Worm (Caenorhabditis elegans) whole organism, L1 larva: ENCODE data around the gene rmd-1.

Experiments
- ces-1 ChIP-seq: fragments of 150-350 bp; optimal IDR thresholded peaks from 2 replicates; lab custom pipeline; 2014; ENCODE audit warnings: missing biosample characterization, missing genetic modification reagents, missing genetic modification characterization
- fos-1 ChIP-seq: fragments of 150-350 bp; optimal IDR thresholded peaks from 2 replicates; lab custom pipeline; 2014; ENCODE audit warnings: missing biosample characterization, missing genetic modification characterization
- lin-13 ChIP-seq: fragments of 150-350 bp; optimal IDR thresholded peaks from 2 replicates; lab custom pipeline; 2014; ENCODE audit warnings: missing biosample characterization, missing genetic modification reagents, missing genetic modification characterization
- snpc-4 ChIP-seq: fragments of 150-350 bp; optimal IDR thresholded peaks from 2 replicates; lab custom pipeline; 2014; ENCODE audit warnings: missing biosample characterization, missing genetic modification characterization
- tbx-2 ChIP-seq: sonication (generic microtip); optimal IDR thresholded peaks from 2 replicates; lab custom pipeline; 2016; ENCODE audit warnings: missing genetic modification characterization, missing compliant biosample characterization
- unc-62 ChIP-seq: fragments of 150-350 bp; optimal IDR thresholded peaks from 2 replicates; lab custom pipeline; 2014; ENCODE audit warnings: missing biosample characterization, missing genetic modification reagents, missing genetic modification characterization
- zag-1 ChIP-seq: fragments of 150-350 bp; optimal IDR thresholded peaks from 2 replicates; lab custom pipeline; 2014; ENCODE audit warnings: missing biosample characterization, missing genetic modification characterization

DNA sequence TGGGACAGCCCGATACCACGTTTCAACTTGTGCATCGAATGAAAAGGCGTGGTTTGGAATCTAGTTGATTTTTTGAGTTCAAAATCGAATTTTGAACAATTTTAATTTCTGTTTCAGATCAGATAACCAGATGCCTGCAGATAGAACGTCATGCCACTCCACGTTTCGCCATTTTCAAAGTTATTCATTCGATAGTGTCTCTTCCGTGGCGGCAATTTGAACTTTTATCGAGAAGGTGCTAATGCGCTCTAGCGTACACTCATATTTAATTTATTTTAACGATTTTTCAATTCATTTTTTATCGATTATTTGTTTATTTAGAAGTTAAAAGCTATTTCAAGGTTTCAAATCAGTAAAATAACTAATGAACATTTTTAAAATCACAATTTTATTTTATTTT lies 17.0 kb downstream of the rmd-1 start:
- TF ChIP-seq snpc-4 (tag; lab: Kevin White, UChicago) (no peak), ces-1 (no peak), zag-1 (tag; lab: Kevin White, UChicago) (no peak), unc-62 (no peak), tbx-2 (tag; lab: Kevin White, UChicago) (no peak), lin-13 (GFP tag; lab: Kevin White, UChicago) (no peak), fos-1 (tag; lab: Kevin White, UChicago) (no peak)
